Fruit fly (Drosophila melanogaster): ENCODE measurements around the gene Hers.

Hers gene

dm6 chrX:19889128-19889756, 23.3 kb downstream of the Hers start (continued):
- TF ChIP-seq CG7556 (GFP tag; optimal IDR thresholded peaks at IDR 0.05) (peak; percentile 88), CG8478 (optimal IDR thresholded peaks at IDR 0.05) (no peak), Dbx (GFP tag; IDR thresholded peaks at IDR 0.05) (peak; percentile 62), CG1529 (GFP tag; optimal IDR thresholded peaks at IDR 0.05) (peak; percentile 60), nmo (GFP tag; optimal IDR thresholded peaks at IDR 0.05) (peak; percentile 78), D19B (GFP tag; optimal IDR thresholded peaks at IDR 0.05) (peak; percentile 59), CG8359 (GFP tag; optimal IDR thresholded peaks at IDR 0.05; ENCODE audit: borderline replicate concordance) (peak; percentile 21), en (GFP tag; optimal IDR thresholded peaks at IDR 0.05) (peak; percentile 78), CG34376 (GFP tag; optimal IDR thresholded peaks at IDR 0.05) (peak; percentile 62), CG8944 (GFP tag; optimal IDR thresholded peaks at IDR 0.05) (peak; percentile 90), YL-1 (GFP tag; optimal IDR thresholded peaks at IDR 0.05) (peak; percentile 21), sr (GFP tag; IDR thresholded peaks at IDR 0.05) (peak; percentile 46; the same call in 1 of the 3 replicates), trh (GFP tag; optimal IDR thresholded peaks at IDR 0.05) (peak; percentile 38), CG4820 (GFP tag; optimal IDR thresholded peaks at IDR 0.05) (peak; percentile 59), ems (GFP tag; optimal IDR thresholded peaks at IDR 0.05) (peak; percentile 89), mirr (GFP tag; optimal IDR thresholded peaks at IDR 0.05) (peak; percentile 29), ci (GFP tag; IDR thresholded peaks at IDR 0.05) (peak; percentile 93), Nf-YC (tag; optimal IDR thresholded peaks at IDR 0.05) (peak; percentile 64), jing (GFP tag; optimal IDR thresholded peaks at IDR 0.05) (peak; percentile 81), aop (GFP tag; IDR thresholded peaks at IDR 0.05) (0 out of 2 replicates have a peak, but pooled peaks have one; percentile 55), CG42726 (GFP tag; IDR thresholded peaks at IDR 0.05; ENCODE audit: partially characterized antibody) (no peak), CG12769 (tag; optimal IDR thresholded peaks at IDR 0.05) (peak; percentile 93), ro (GFP tag; IDR thresholded peaks at IDR 0.05) (peak; percentile 56; the same call in 1 of the 2 replicates), Ets97D (GFP tag; optimal IDR thresholded peaks at IDR 0.05) (peak; percentile 22), CG6813 (GFP tag; optimal IDR thresholded peaks at IDR 0.05) (peak; percentile 79), Sry-β (GFP tag; optimal IDR thresholded peaks at IDR 0.05) (no peak), schlank (tag; optimal IDR thresholded peaks at IDR 0.05) (peak; percentile 77), Ets65A (GFP tag) (peak; percentile 97), ssp (GFP tag; IDR thresholded peaks at IDR 0.05) (peak; percentile 63), Meics (GFP tag; optimal IDR thresholded peaks at IDR 0.05) (peak; percentile 82), Oli (tag; optimal IDR thresholded peaks at IDR 0.05) (peak; percentile 80), tx (GFP tag; optimal IDR thresholded peaks at IDR 0.05) (peak; percentile 83), CG4404 (GFP tag; IDR thresholded peaks at IDR 0.05) (peak; percentile 92), unc-4 (GFP tag; IDR thresholded peaks at IDR 0.05; ENCODE audit: partially characterized antibody) (no peak), hth (optimal IDR thresholded peaks at IDR 0.05) (no peak), D (optimal IDR thresholded peaks at IDR 0.05) (no peak), D (GFP tag; optimal IDR thresholded peaks at IDR 0.05) (peak; percentile 78), Elba2 (GFP tag; optimal IDR thresholded peaks at IDR 0.05) (peak; percentile 77), CG1233 (GFP tag; optimal IDR thresholded peaks at IDR 0.05) (peak; percentile 81), CG18599 (GFP tag; optimal IDR thresholded peaks at IDR 0.05) (peak; percentile 92), CG3995 (GFP tag; optimal IDR thresholded peaks at IDR 0.05) (peak; percentile 11), CG14860 (GFP tag; IDR thresholded peaks at IDR 0.05; ENCODE audit: partially characterized antibody) (no peak), run (tag; optimal IDR thresholded peaks at IDR 0.05) (peak; percentile 22), croc (GFP tag; conservative IDR thresholded peaks at IDR 0.05) (peak; percentile 72), CG7357 (GFP tag; IDR thresholded peaks at IDR 0.05) (peak; percentile 57; the same call in 1 of the 3 replicates), CG9215 (GFP tag; IDR thresholded peaks at IDR 0.05) (peak; percentile 75), crp (GFP tag; optimal IDR thresholded peaks at IDR 0.05) (peak in 1 of 2 experiments; percentile 41), CG11560 (tag; IDR thresholded peaks at IDR 0.05) (peak; percentile 62; the same call in 2 of the 3 replicates), CG12391 (tag; optimal IDR thresholded peaks at IDR 0.05) (peak; percentile 88), CG6272 (GFP tag; IDR thresholded peaks at IDR 0.05) (peak; percentile 75)
